Worm (Caenorhabditis elegans) whole organism, L1 larva: ENCODE measurements around the gene T27D12.6.

Experiments
- C04F5.9 ChIP-seq: sonication (generic microtip); optimal IDR thresholded peaks from 2 replicates; lab custom pipeline; 2016; ENCODE audit warnings: missing genetic modification characterization, missing compliant biosample characterization
- C34B4.2 ChIP-seq: sonication (generic microtip); optimal IDR thresholded peaks from 2 replicates; lab custom pipeline; 2017; ENCODE audit warnings: mild to moderate bottlenecking, missing genetic modification characterization, missing compliant biosample characterization
- F16B12.6 ChIP-seq: fragments of 150-350 bp; optimal IDR thresholded peaks from 2 replicates; lab custom pipeline; 2014; ENCODE audit warnings: missing biosample characterization, missing genetic modification characterization
- alr-1 ChIP-seq: fragments of 200-800 bp; sonication (Bioruptor generic); optimal IDR thresholded peaks from 2 replicates; lab custom pipeline; 2018; ENCODE audit warnings: borderline replicate concordance, mild to moderate bottlenecking, missing genetic modification characterization, missing compliant biosample characterization
- aly-2 ChIP-seq: fragments of 150-350 bp; optimal IDR thresholded peaks from 2 replicates; lab custom pipeline; 2014; ENCODE audit warnings: missing biosample characterization, missing genetic modification characterization
- blmp-1 ChIP-seq: fragments of 150-350 bp; optimal IDR thresholded peaks from 2 replicates; lab custom pipeline; 2014; ENCODE audit warnings: missing biosample characterization, missing genetic modification characterization
- ceh-88 ChIP-seq: fragments of 200-800 bp; sonication (Bioruptor generic); IDR thresholded peaks from 2 replicates; pipeline ENCODE4 v1.3.6; 2022; ENCODE audit warnings: missing genetic modification characterization, missing compliant biosample characterization
- ces-1 ChIP-seq: fragments of 150-350 bp; optimal IDR thresholded peaks from 2 replicates; lab custom pipeline; 2014; ENCODE audit warnings: missing biosample characterization, missing genetic modification reagents, missing genetic modification characterization
- dpl-1 ChIP-seq, 3 experiments: fragments of 150-350 bp in 2 of 3; sonication (generic microtip) in 1 of 3; optimal IDR thresholded peaks; 2 replicates each; lab custom pipeline; 2014 to 2017; ENCODE audit warnings: missing biosample characterization in 3 of 3, missing genetic modification characterization in 3 of 3, missing genetic modification reagents in 3 of 3
- dsc-1 ChIP-seq: sonication (generic microtip); optimal IDR thresholded peaks from 2 replicates; lab custom pipeline; 2016; ENCODE audit warnings: mild to moderate bottlenecking, missing genetic modification characterization, missing compliant biosample characterization
- efl-1 ChIP-seq, 4 experiments: fragments of 150-350 bp; optimal IDR thresholded peaks in 3 of 4; peaks in 1 of 4; 1 replicate in 1 of 4; 2 replicates in 3 of 4; lab custom pipeline; 2014; ENCODE audit warnings: missing biosample characterization in 2 of 4, missing genetic modification characterization in 2 of 4, missing genetic modification reagents in 2 of 4
- egl-27 ChIP-seq, 2 experiments: fragments of 150-350 bp in 1 of 2; sonication (generic microtip); optimal IDR thresholded peaks; 3 replicates each; lab custom pipeline; 2017 to 2018; ENCODE audit warnings: missing biosample characterization in 2 of 2, missing genetic modification characterization in 2 of 2, missing genetic modification reagents in 2 of 2
- elt-2 ChIP-seq: sonication (generic microtip); optimal IDR thresholded peaks from 2 replicates; lab custom pipeline; 2016; ENCODE audit warnings: missing genetic modification characterization, mild to moderate bottlenecking, inconsistent platforms, missing compliant biosample characterization, missing genetic modification reagents
- elt-3 ChIP-seq, 6 experiments: fragments of 150-350 bp in 1 of 6; sonication (generic microtip); optimal IDR thresholded peaks; 2 replicates each; lab custom pipeline; 2017 to 2018; ENCODE audit warnings: missing biosample characterization in 6 of 6, missing genetic modification characterization in 6 of 6, inconsistent platforms in 1 of 6
- fkh-4 ChIP-seq: sonication (generic microtip); optimal IDR thresholded peaks from 2 replicates; lab custom pipeline; 2016; ENCODE audit warnings: missing compliant biosample characterization, missing genetic modification characterization, borderline replicate concordance
- grh-1 ChIP-seq: fragments of 200-800 bp; sonication (Bioruptor generic); IDR thresholded peaks from 2 replicates; pipeline ENCODE4 v1.3.6; 2022; ENCODE audit warnings: missing genetic modification reagents, missing genetic modification characterization, missing compliant biosample characterization
- hpl-2 ChIP-seq: fragments of 150-350 bp; optimal IDR thresholded peaks from 2 replicates; lab custom pipeline; 2014; ENCODE audit warnings: missing biosample characterization, missing genetic modification reagents, missing genetic modification characterization
- lin-13 ChIP-seq: fragments of 150-350 bp; optimal IDR thresholded peaks from 2 replicates; lab custom pipeline; 2014; ENCODE audit warnings: missing biosample characterization, missing genetic modification reagents, missing genetic modification characterization
- lin-14 ChIP-seq: fragments of 200-800 bp; sonication (Bioruptor generic); optimal IDR thresholded peaks from 2 replicates; lab custom pipeline; 2018; ENCODE audit warnings: mild to moderate bottlenecking, missing genetic modification characterization, moderate library complexity, missing compliant biosample characterization
- lin-35 ChIP-seq, 2 experiments: fragments of 150-350 bp; optimal IDR thresholded peaks; 2 replicates each; lab custom pipeline; 2014; ENCODE audit warnings: missing biosample characterization in 2 of 2, missing genetic modification characterization in 2 of 2, missing genetic modification reagents in 2 of 2
- mab-9 ChIP-seq: fragments of 200-800 bp; sonication (Bioruptor generic); IDR thresholded peaks from 2 replicates; pipeline ENCODE4 v1.3.6; 2022; ENCODE audit warnings: missing genetic modification reagents, missing genetic modification characterization, missing compliant biosample characterization
- mef-2 ChIP-seq: fragments of 150-350 bp; optimal IDR thresholded peaks from 2 replicates; lab custom pipeline; 2014; ENCODE audit warnings: missing biosample characterization, missing genetic modification characterization
- nhr-237 ChIP-seq: fragments of 150-350 bp; optimal IDR thresholded peaks from 2 replicates; lab custom pipeline; 2014; ENCODE audit warnings: missing biosample characterization, missing genetic modification characterization
- nhr-47 ChIP-seq: sonication (generic microtip); optimal IDR thresholded peaks from 2 replicates; lab custom pipeline; 2016; ENCODE audit warnings: mild to moderate bottlenecking, missing genetic modification characterization, moderate library complexity, missing compliant biosample characterization
- nhr-71 ChIP-seq: sonication (generic microtip); optimal IDR thresholded peaks from 2 replicates; lab custom pipeline; 2016; ENCODE audit warnings: mild to moderate bottlenecking, missing genetic modification characterization, moderate library complexity, missing compliant biosample characterization
- nhr-84 ChIP-seq: sonication (generic microtip); optimal IDR thresholded peaks from 2 replicates; lab custom pipeline; 2017; ENCODE audit warnings: missing biosample characterization, missing genetic modification characterization
- nhr-85 ChIP-seq: sonication (generic microtip); peaks from one replicate; lab custom pipeline; 2016; ENCODE audit warnings: missing genetic modification characterization, inconsistent platforms, missing compliant biosample characterization
- pag-3 ChIP-seq: sonication (generic microtip); optimal IDR thresholded peaks from 2 replicates; lab custom pipeline; 2017; ENCODE audit warnings: missing genetic modification characterization, mild to moderate bottlenecking, missing compliant biosample characterization, antibody characterized with exemption, borderline replicate concordance; ENCODE audit not compliant: insufficient read depth
- pqm-1 ChIP-seq: sonication (generic microtip); optimal IDR thresholded peaks from 3 replicates; lab custom pipeline; 2017; ENCODE audit warnings: missing biosample characterization, missing genetic modification characterization
- skn-1 ChIP-seq: fragments of 150-350 bp; optimal IDR thresholded peaks from 2 replicates; lab custom pipeline; 2014; ENCODE audit warnings: missing biosample characterization, missing genetic modification characterization
- snpc-4 ChIP-seq: fragments of 150-350 bp; optimal IDR thresholded peaks from 2 replicates; lab custom pipeline; 2014; ENCODE audit warnings: missing biosample characterization, missing genetic modification characterization
- snu-23 ChIP-seq: sonication (generic microtip); optimal IDR thresholded peaks from 2 replicates; lab custom pipeline; 2016; ENCODE audit warnings: missing genetic modification characterization, missing compliant biosample characterization
- sox-4 ChIP-seq: sonication (generic microtip); optimal IDR thresholded peaks from 2 replicates; lab custom pipeline; 2016; ENCODE audit warnings: missing genetic modification characterization, missing compliant biosample characterization
- unc-130 ChIP-seq: fragments of 150-350 bp; optimal IDR thresholded peaks from 2 replicates; lab custom pipeline; 2017; ENCODE audit warnings: missing biosample characterization, missing genetic modification characterization, inconsistent platforms
- unc-30 ChIP-seq: sonication (generic microtip); optimal IDR thresholded peaks from 2 replicates; lab custom pipeline; 2017; ENCODE audit warnings: missing biosample characterization, missing genetic modification characterization
- unc-98 ChIP-seq: fragments of 200-800 bp; sonication (Bioruptor generic); IDR thresholded peaks from 2 replicates; pipeline ENCODE4 v1.3.6; 2022; ENCODE audit warnings: missing genetic modification characterization, missing compliant biosample characterization
- xbp-1 ChIP-seq: sonication (generic microtip); optimal IDR thresholded peaks from 2 replicates; lab custom pipeline; 2016; ENCODE audit warnings: missing genetic modification characterization, missing compliant biosample characterization
- zip-4 ChIP-seq: fragments of 200-800 bp; sonication (Bioruptor generic); optimal IDR thresholded peaks from 2 replicates; lab custom pipeline; 2018; ENCODE audit warnings: mild to moderate bottlenecking, missing genetic modification characterization, moderate library complexity, missing compliant biosample characterization

T27D12.6 gene

ce11 chrII:11856361-11856760 lies 21.1 kb downstream of the T27D12.6 start, which contains the start of gene clh-1 (continued):
- TF ChIP-seq C34B4.2 (tag; lab: Kevin White, UChicago), result no peak
- no peak for TF ChIP-seq dsc-1
- TF ChIP-seq efl-1 (optimal IDR thresholded peaks at IDR 0.05; lab: Kevin White, UChicago), result no peak
- TF ChIP-seq efl-1 (GFP tag; optimal IDR thresholded peaks at IDR 0.05 in 1 of 2; lab: Kevin White, UChicago), result no peak

- TF ChIP-seq pqm-1 (no peak), lin-35 (GFP tag; optimal IDR thresholded peaks at IDR 0.05; lab: Kevin White, UChicago) (peak in 1 of 2 experiments; percentile 17), elt-2 (peak; percentile 89), xbp-1 (tag; lab: Kevin White, UChicago) (no peak), C04F5.9 (tag; lab: Kevin White, UChicago) (no peak), pag-3 (no peak)
- TF ChIP-seq, all 84 proteins: peak for 2
These were observed 24.5 kb downstream of the T27D12.6 start for ce11 chrII:11859833-11860232.

ce11 chrII:11860623-11861079 lies 25.3 kb downstream of the T27D12.6 start, which contains the start of gene K12D12.5:
Gene K12D12.5, plus strand, starts transcription at chrII:11861029.
- TF ChIP-seq C34B4.2 (tag; lab: Kevin White, UChicago) (no peak), mab-9 (GFP tag; lab: Robert Waterston, UW) (no peak), efl-1 (optimal IDR thresholded peaks at IDR 0.05; lab: Kevin White, UChicago) (peak in 1 of 2 experiments; percentile 61), efl-1 (GFP tag; optimal IDR thresholded peaks at IDR 0.05 in 1 of 2; lab: Kevin White, UChicago) (no peak)

- TF ChIP-seq xbp-1 (tag; lab: Kevin White, UChicago) (no peak), elt-3 (tag; optimal IDR thresholded peaks at IDR 0.05; lab: Kevin White, UChicago) (no peak), nhr-47 (tag; lab: Kevin White, UChicago) (no peak), ces-1 (GFP tag; lab: Kevin White, UChicago) (no peak), sox-4 (tag; lab: Kevin White, UChicago) (no peak), snu-23 (GFP tag; lab: Kevin White, UChicago) (no peak), F16B12.6 (tag; lab: Kevin White, UChicago) (no peak), C34B4.2 (tag; lab: Kevin White, UChicago) (no peak), snpc-4 (no peak), skn-1 (no peak), fkh-4 (tag; lab: Kevin White, UChicago) (no peak), mef-2 (no peak), lin-14 (no peak), unc-30 (tag; lab: Kevin White, UChicago) (no peak), zip-4 (GFP tag; lab: Kevin White, UChicago) (no peak)
These were observed 30.3 kb downstream of the T27D12.6 start, which contains the start of gene K12D12.4 for ce11 chrII:11865644-11866043. Gene K12D12.4, minus strand, starts transcription at chrII:11865744.

ce11 chrII:11868234-11868633 lies 32.9 kb downstream of the T27D12.6 start, which contains the start of gene col-84:
Gene col-84, plus strand, starts transcription at chrII:11868534.
- TF ChIP-seq nhr-71 (tag; lab: Kevin White, UChicago) (no peak), lin-13 (GFP tag; lab: Kevin White, UChicago) (no peak), grh-1 (GFP tag; lab: Robert Waterston, UW) (no peak), aly-2 (tag; lab: Kevin White, UChicago) (no peak), nhr-84 (tag; lab: Kevin White, UChicago) (no peak), nhr-85 (tag; lab: Kevin White, UChicago) (no peak), blmp-1 (tag; lab: Kevin White, UChicago) (no peak), F16B12.6 (tag; lab: Kevin White, UChicago) (no peak), fkh-4 (tag; lab: Kevin White, UChicago) (no peak), nhr-237 (no peak), skn-1 (no peak), dpl-1 (GFP tag; optimal IDR thresholded peaks at IDR 0.05; lab: Kevin White, UChicago) (no peak), hpl-2 (GFP tag; lab: Kevin White, UChicago) (no peak), elt-3 (tag; optimal IDR thresholded peaks at IDR 0.05; lab: Kevin White, UChicago) (no peak), unc-98 (GFP tag; lab: Robert Waterston, UW) (no peak), unc-130 (no peak), lin-35 (GFP tag; optimal IDR thresholded peaks at IDR 0.05; lab: Kevin White, UChicago) (no peak), egl-27 (tag; optimal IDR thresholded peaks at IDR 0.05; lab: Kevin White, UChicago) (no peak), ceh-88 (GFP tag; lab: Robert Waterston, UW) (no peak), alr-1 (no peak)
